Fruit fly (Drosophila melanogaster): ENCODE data around the gene Idgf2.

- TF ChIP-seq Optix (GFP tag; IDR thresholded peaks at IDR 0.05), result no peak
- TF ChIP-seq eve (GFP tag; optimal IDR thresholded peaks at IDR 0.05), result no peak
- no peak for TF ChIP-seq CG3726 (GFP tag; IDR thresholded peaks at IDR 0.05)
- no peak for TF ChIP-seq CG10462 (GFP tag; optimal IDR thresholded peaks at IDR 0.05)
- TF ChIP-seq CG1529 (GFP tag; optimal IDR thresholded peaks at IDR 0.05), result no peak
- TF ChIP-seq twi (tag; optimal IDR thresholded peaks at IDR 0.05), result no peak
- TF ChIP-seq sc (optimal IDR thresholded peaks at IDR 0.05), result no peak
- no peak for TF ChIP-seq sc (GFP tag; optimal IDR thresholded peaks at IDR 0.05)
- TF ChIP-seq onecut (GFP tag; IDR thresholded peaks at IDR 0.05), result no peak
Measured at dm6 chr2L:16442620-16443019, 4.5 kb upstream of the Idgf2 start.

All from whole organism, embryonic.